Worm (Caenorhabditis elegans): ENCODE data around the gene dyn-1.

DNA sequence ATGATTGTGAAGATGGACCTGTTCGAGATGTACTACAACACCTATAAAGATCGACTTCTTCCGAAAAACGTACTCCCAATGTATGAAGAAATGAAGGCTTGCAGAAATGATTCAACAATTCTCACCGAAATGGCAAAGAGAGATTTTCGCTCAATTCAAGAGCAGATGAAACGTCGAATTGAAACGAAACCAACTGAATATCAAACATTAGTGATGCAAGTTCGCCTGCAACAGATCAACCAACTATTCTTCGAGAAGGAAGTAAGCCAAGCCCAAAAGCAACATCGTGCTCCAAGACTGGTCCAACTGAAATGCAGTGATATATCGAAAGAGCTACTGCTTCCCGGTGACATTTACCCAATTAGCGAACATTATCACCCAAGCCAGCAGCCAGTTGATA is 41.0 kb downstream of the dyn-1 start:
- TF ChIP-seq snpc-4 (tag; optimal IDR thresholded peaks at IDR 0.05) (no peak), ztf-11 (tag; optimal IDR thresholded peaks at IDR 0.05) (no peak), mdl-1 (tag; optimal IDR thresholded peaks at IDR 0.05) (no peak), aly-2 (tag; optimal IDR thresholded peaks at IDR 0.05) (no peak), skn-1 (tag; optimal IDR thresholded peaks at IDR 0.05) (no peak), nhr-237 (tag; optimal IDR thresholded peaks at IDR 0.05) (no peak), nhr-76 (tag; optimal IDR thresholded peaks at IDR 0.05) (no peak), unc-62 (GFP tag; optimal IDR thresholded peaks at IDR 0.05) (no peak), ceh-16 (tag; optimal IDR thresholded peaks at IDR 0.05) (no peak)

Data from whole organism, L3 larva.